Worm (Caenorhabditis elegans) whole organism, mixed stage, embryonic: Measurements from ENCODE around the gene ZK792.1.

ENCODE experiments used
- bed-3 ChIP-seq: fragments of 200-800 bp; sonication (Bioruptor generic); optimal IDR thresholded peaks from 3 replicates; lab custom pipeline; 2018; ENCODE audit warnings: mild to moderate bottlenecking, missing genetic modification characterization, moderate library complexity, missing compliant biosample characterization
- blmp-1 ChIP-seq: fragments of 150-350 bp; optimal IDR thresholded peaks from 2 replicates; lab custom pipeline; 2014; ENCODE audit warnings: missing biosample characterization, missing genetic modification characterization
- ceh-43 ChIP-seq: fragments of 200-800 bp; sonication (Bioruptor generic); optimal IDR thresholded peaks from 2 replicates; lab custom pipeline; 2018; ENCODE audit warnings: mild to moderate bottlenecking, missing genetic modification characterization, moderate library complexity, missing compliant biosample characterization
- ceh-83 ChIP-seq: fragments of 200-800 bp; sonication (Bioruptor generic); optimal IDR thresholded peaks from 2 replicates; lab custom pipeline; 2018; ENCODE audit warnings: mild to moderate bottlenecking, missing genetic modification characterization, missing compliant biosample characterization
- ces-1 ChIP-seq: fragments of 150-350 bp; optimal IDR thresholded peaks from 2 replicates; lab custom pipeline; 2014; ENCODE audit warnings: missing biosample characterization, missing genetic modification reagents, missing genetic modification characterization
- cnd-1 ChIP-seq: fragments of 200-800 bp; sonication (Bioruptor generic); optimal IDR thresholded peaks from 2 replicates; lab custom pipeline; 2018; ENCODE audit warnings: mild to moderate bottlenecking, missing genetic modification characterization, missing compliant biosample characterization
- drap-1 ChIP-seq: fragments of 200-800 bp; sonication (Bioruptor generic); optimal IDR thresholded peaks from 3 replicates; lab custom pipeline; 2018; ENCODE audit warnings: mild to moderate bottlenecking, missing genetic modification characterization, missing compliant biosample characterization
- elt-1 ChIP-seq: sonication (generic microtip); optimal IDR thresholded peaks from 2 replicates; lab custom pipeline; 2017; ENCODE audit warnings: missing genetic modification characterization, mild to moderate bottlenecking, missing compliant biosample characterization, antibody characterized with exemption, moderate library complexity, borderline replicate concordance; ENCODE audit not compliant: insufficient read depth
- ham-2 ChIP-seq: fragments of 200-800 bp; sonication (Bioruptor generic); optimal IDR thresholded peaks from 2 replicates; lab custom pipeline; 2018; ENCODE audit warnings: mild to moderate bottlenecking, missing genetic modification characterization, missing compliant biosample characterization
- hlh-1 ChIP-seq: fragments of 150-350 bp; optimal IDR thresholded peaks from 2 replicates; lab custom pipeline; 2014; ENCODE audit warnings: missing biosample characterization, missing genetic modification reagents, missing genetic modification characterization
- lin-13 ChIP-seq: fragments of 150-350 bp; optimal IDR thresholded peaks from 2 replicates; lab custom pipeline; 2014; ENCODE audit warnings: missing biosample characterization, missing genetic modification characterization
- lin-32 ChIP-seq: fragments of 200-800 bp; sonication (Bioruptor generic); optimal IDR thresholded peaks from 2 replicates; lab custom pipeline; 2018; ENCODE audit warnings: mild to moderate bottlenecking, missing genetic modification characterization, missing compliant biosample characterization
- lsy-2 ChIP-seq: fragments of 150-350 bp; optimal IDR thresholded peaks from 2 replicates; lab custom pipeline; 2014; ENCODE audit warnings: missing biosample characterization, missing genetic modification characterization
- mab-5 ChIP-seq: fragments of 150-350 bp; optimal IDR thresholded peaks from 2 replicates; lab custom pipeline; 2014; ENCODE audit warnings: missing biosample characterization, missing genetic modification characterization
- mep-1 ChIP-seq: fragments of 150-350 bp; optimal IDR thresholded peaks from 2 replicates; lab custom pipeline; 2017; ENCODE audit warnings: missing biosample characterization, missing genetic modification reagents, missing genetic modification characterization, inconsistent platforms
- nhr-12 ChIP-seq: fragments of 150-350 bp; optimal IDR thresholded peaks from 2 replicates; lab custom pipeline; 2014; ENCODE audit warnings: missing biosample characterization, missing genetic modification characterization
- nhr-2 ChIP-seq: fragments of 150-350 bp; optimal IDR thresholded peaks from 2 replicates; lab custom pipeline; 2014; ENCODE audit warnings: missing biosample characterization, missing genetic modification characterization
- nhr-237 ChIP-seq: fragments of 150-350 bp; optimal IDR thresholded peaks from 2 replicates; lab custom pipeline; 2014; ENCODE audit warnings: missing biosample characterization, missing genetic modification characterization
- nhr-76 ChIP-seq: sonication (generic microtip); optimal IDR thresholded peaks from 2 replicates; lab custom pipeline; 2017; ENCODE audit warnings: missing biosample characterization, missing genetic modification characterization
- pha-4 ChIP-seq: fragments of 150-350 bp; optimal IDR thresholded peaks from 2 replicates; lab custom pipeline; 2018; ENCODE audit warnings: missing biosample characterization, missing genetic modification reagents, missing genetic modification characterization
- sem-2 ChIP-seq: fragments of 200-800 bp; sonication (Bioruptor generic); optimal IDR thresholded peaks from 2 replicates; lab custom pipeline; 2018; ENCODE audit warnings: mild to moderate bottlenecking, missing genetic modification characterization, missing compliant biosample characterization
- snpc-4 ChIP-seq: fragments of 150-350 bp; optimal IDR thresholded peaks from 2 replicates; lab custom pipeline; 2014; ENCODE audit warnings: missing biosample characterization, missing genetic modification characterization
- sptf-1 ChIP-seq: sonication (generic microtip); optimal IDR thresholded peaks from 2 replicates; lab custom pipeline; 2017; ENCODE audit warnings: mild to moderate bottlenecking, missing genetic modification characterization, moderate library complexity, missing compliant biosample characterization
- tbx-8 ChIP-seq: fragments of 200-800 bp; sonication (Bioruptor generic); optimal IDR thresholded peaks from 2 replicates; lab custom pipeline; 2018; ENCODE audit warnings: mild to moderate bottlenecking, missing genetic modification characterization, moderate library complexity, missing compliant biosample characterization
- unc-120 ChIP-seq: sonication (generic microtip); optimal IDR thresholded peaks from 2 replicates; lab custom pipeline; 2017; ENCODE audit warnings: missing genetic modification characterization, missing compliant biosample characterization; ENCODE audit not compliant: poor library complexity, severe bottlenecking
- unc-39 ChIP-seq: fragments of 150-350 bp; optimal IDR thresholded peaks from 2 replicates; lab custom pipeline; 2014; ENCODE audit warnings: missing biosample characterization, missing genetic modification characterization
- unc-62 ChIP-seq: fragments of 150-350 bp; optimal IDR thresholded peaks from 2 replicates; lab custom pipeline; 2014; ENCODE audit warnings: missing biosample characterization, missing genetic modification reagents, missing genetic modification characterization
- zip-8 ChIP-seq: fragments of 150-350 bp; optimal IDR thresholded peaks from 2 replicates; lab custom pipeline; 2014; ENCODE audit warnings: missing biosample characterization, missing genetic modification characterization
- ztf-11 ChIP-seq: fragments of 150-350 bp; optimal IDR thresholded peaks from 2 replicates; lab custom pipeline; 2014; ENCODE audit warnings: missing biosample characterization, missing genetic modification characterization

Gene ZK792.1

ce11 chrIV:11646908-11647307 lies 12.7 kb upstream of the ZK792.1 start:
- no peak for TF ChIP-seq snpc-4
- TF ChIP-seq hlh-1 = peak; percentile 17
- no peak for TF ChIP-seq nhr-12 (tag; lab: Kevin White, UChicago)

ce11 chrIV:11649031-11649430 lies 10.6 kb upstream of the ZK792.1 start, which contains the start of gene ZK809.8:
Gene ZK809.8 (minus strand): TSS chrIV:11649064.
- TF ChIP-seq sptf-1 (tag; lab: Kevin White, UChicago) (no peak), hlh-1 (peak; percentile 15)

ce11 chrIV:11650344-11650743 lies 9.3 kb upstream of the ZK792.1 start:
- no peak for TF ChIP-seq lin-13
- no peak for TF ChIP-seq cnd-1
- TF ChIP-seq ham-2 = no peak
- TF ChIP-seq zip-8 (tag; lab: Kevin White, UChicago) = no peak

- no peak for TF ChIP-seq sem-2 (GFP tag; lab: Kevin White, UChicago)
- TF ChIP-seq nhr-76 (tag; lab: Kevin White, UChicago) = no peak
- TF ChIP-seq, all 35 proteins: peak for 0
These were observed 7.6 kb upstream of the ZK792.1 start, which contains the start of the genes acl-3 and ndub-6 for ce11 chrIV:11651965-11652453. Gene acl-3 (minus strand): TSS chrIV:11652023. Gene ndub-6 (plus strand): TSS chrIV:11652403.

- no peak for TF ChIP-seq drap-1 (GFP tag; lab: Kevin White, UChicago)
- no peak for TF ChIP-seq elt-1 (tag; lab: Kevin White, UChicago)
- no peak for TF ChIP-seq unc-120 (tag; lab: Kevin White, UChicago)
- no peak for TF ChIP-seq ceh-43
- no peak for TF ChIP-seq tbx-8
- no peak for TF ChIP-seq lin-32 (GFP tag; lab: Kevin White, UChicago)
- no peak for TF ChIP-seq nhr-2 (tag; lab: Kevin White, UChicago)
- no peak for TF ChIP-seq mab-5 (tag; lab: Kevin White, UChicago)
- no peak for TF ChIP-seq nhr-12 (tag; lab: Kevin White, UChicago)
- no peak for TF ChIP-seq blmp-1 (tag; lab: Kevin White, UChicago)
- no peak for TF ChIP-seq ces-1 (GFP tag; lab: Kevin White, UChicago)
- TF ChIP-seq mep-1 (tag; lab: Kevin White, UChicago) = no peak
- no peak for TF ChIP-seq unc-62
- TF ChIP-seq unc-39 = no peak
- no peak for TF ChIP-seq lin-13
- no peak for TF ChIP-seq cnd-1
- TF ChIP-seq snpc-4 = no peak
These were observed 4.3 kb upstream of the ZK792.1 start, which contains the start of gene ent-1 for ce11 chrIV:11655370-11655769. Gene ent-1 (minus strand): TSS chrIV:11655470.

- TF ChIP-seq lsy-2 = no peak
- TF ChIP-seq mep-1 (tag; lab: Kevin White, UChicago) = no peak
- TF ChIP-seq ztf-11 (tag; lab: Kevin White, UChicago) = no peak
- TF ChIP-seq unc-39 = no peak
- TF ChIP-seq drap-1 (GFP tag; lab: Kevin White, UChicago) = no peak
- TF ChIP-seq ces-1 (GFP tag; lab: Kevin White, UChicago) = peak; percentile 21
- TF ChIP-seq unc-62 = no peak
- TF ChIP-seq lin-13 = no peak
- TF ChIP-seq unc-120 (tag; lab: Kevin White, UChicago) = no peak
- TF ChIP-seq ceh-43 = peak; percentile 13
- TF ChIP-seq nhr-237 (tag; lab: Kevin White, UChicago) = no peak
- TF ChIP-seq ham-2 = peak; percentile 20
- TF ChIP-seq ceh-83 = no peak
These were observed 3.4 kb upstream of the ZK792.1 start, which contains the start of gene ZK809.5 for ce11 chrIV:11656144-11656780. Gene ZK809.5 (plus strand): TSS chrIV:11656730.

ce11 chrIV:11665010-11665409 lies 5.4 kb downstream of the ZK792.1 start, which contains the start of gene ZK809.9:
Gene ZK809.9 (plus strand): TSS chrIV:11665310.
- TF ChIP-seq snpc-4 = no peak
- TF ChIP-seq lin-13 = no peak
- no peak for TF ChIP-seq drap-1 (GFP tag; lab: Kevin White, UChicago)
- TF ChIP-seq zip-8 (tag; lab: Kevin White, UChicago) = no peak
- TF ChIP-seq ham-2 = no peak
- no peak for TF ChIP-seq cnd-1
- TF ChIP-seq bed-3 (GFP tag; lab: Kevin White, UChicago) = no peak
- no peak for TF ChIP-seq nhr-2 (tag; lab: Kevin White, UChicago)
- no peak for TF ChIP-seq unc-62
- no peak for TF ChIP-seq elt-1 (tag; lab: Kevin White, UChicago)
- no peak for TF ChIP-seq sptf-1 (tag; lab: Kevin White, UChicago)
- no peak for TF ChIP-seq ceh-83
- TF ChIP-seq hlh-1 = no peak
- no peak for TF ChIP-seq tbx-8
- TF ChIP-seq pha-4 (tag; lab: Kevin White, UChicago) = no peak
- TF ChIP-seq lin-32 (GFP tag; lab: Kevin White, UChicago) = no peak
- TF ChIP-seq mab-5 (tag; lab: Kevin White, UChicago) = no peak
- TF ChIP-seq unc-39 = no peak
- TF ChIP-seq, all 35 proteins: peak for 0
